3 worm cellular contexts compared by ENCODE assay signal in the genomic region with DNA sequence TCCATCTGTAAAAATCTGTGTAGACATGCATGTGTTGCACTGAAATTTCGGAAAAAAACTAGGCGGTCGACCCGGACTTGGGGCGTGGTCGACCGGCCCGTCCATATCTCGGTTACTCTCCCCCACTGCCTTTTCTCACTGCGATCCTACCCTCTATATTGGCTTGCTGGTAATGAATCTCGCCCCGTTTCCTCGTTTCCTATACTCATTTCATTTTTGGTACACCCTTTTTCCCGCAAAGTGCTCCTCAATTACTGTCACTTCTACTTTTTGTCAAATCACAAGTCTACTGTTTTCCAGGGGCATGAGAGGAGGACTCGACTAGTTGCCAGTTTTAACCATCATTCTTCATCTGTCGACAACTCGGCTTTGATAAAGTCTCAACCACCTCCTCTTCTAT.
A peak's percentile ranks its signal among the peaks of the same experiment; 100 is the strongest.
TF ChIP-seq lines count a peak whose summit lies in the region.

Gene K09F5.6, plus strand, starts transcription at position 301 of the 400 bp plus-strand sequence.

TF ChIP-seq in whole organism, early embryonic, 17 proteins besides CTCF, POLR2A, EP300 and RAD21:
- TF ChIP-seq scrt-1 (GFP tag; IDR thresholded peaks at IDR 0.05; lab: Robert Waterston, UW) (no peak), aly-1 (tag; optimal IDR thresholded peaks at IDR 0.05; lab: Kevin White, UChicago) (peak; percentile 23)

TF ChIP-seq in whole organism, late embryonic, 69 proteins besides CTCF, POLR2A, EP300 and RAD21:
- no peak for TF ChIP-seq T23F11.4 (GFP tag; optimal IDR thresholded peaks at IDR 0.05; lab: Kevin White, UChicago)
- no peak for TF ChIP-seq ceh-30 (tag; optimal IDR thresholded peaks at IDR 0.05; lab: Kevin White, UChicago)
- TF ChIP-seq unc-3 (GFP tag; conservative IDR thresholded peaks at IDR 0.05; lab: Robert Waterston, UW), result no peak
- no peak for TF ChIP-seq unc-3 (tag; optimal IDR thresholded peaks at IDR 0.05; lab: Kevin White, UChicago)
- TF ChIP-seq hlh-8 (tag; optimal IDR thresholded peaks at IDR 0.05; lab: Kevin White, UChicago), result no peak
- peak; percentile 6 for TF ChIP-seq ceh-19 (GFP tag; optimal IDR thresholded peaks at IDR 0.05; lab: Kevin White, UChicago)
- TF ChIP-seq ceh-31 (tag; optimal IDR thresholded peaks at IDR 0.05; lab: Kevin White, UChicago), result no peak

TF ChIP-seq in whole organism, young adult, 124 proteins besides CTCF, POLR2A, EP300 and RAD21:
- no peak for TF ChIP-seq bed-2 (GFP tag; IDR thresholded peaks at IDR 0.05; lab: Robert Waterston, UW)
- TF ChIP-seq B0019.2 (GFP tag; conservative IDR thresholded peaks at IDR 0.05; lab: Robert Waterston, UW), result no peak
- TF ChIP-seq F39B2.1 (GFP tag; IDR thresholded peaks at IDR 0.05; lab: Robert Waterston, UW), result no peak
- TF ChIP-seq xnd-1 (tag; optimal IDR thresholded peaks at IDR 0.05; lab: Kevin White, UChicago), result no peak
- 0 out of 2 replicates have a peak, but pooled peaks have one; percentile 49 for TF ChIP-seq ztf-25 (GFP tag; IDR thresholded peaks at IDR 0.05; lab: Robert Waterston, UW)
- TF ChIP-seq lir-1 (GFP tag; conservative IDR thresholded peaks at IDR 0.05; lab: Robert Waterston, UW), result no peak
